Worm (Caenorhabditis elegans) whole organism, mixed stage, embryonic: ENCODE measurements around the gene C48B4.11.

Experiments
- M03D4.4 ChIP-seq: sonication (generic microtip); optimal IDR thresholded peaks from 2 replicates; lab custom pipeline; 2017; ENCODE audit warnings: mild to moderate bottlenecking, missing genetic modification characterization, missing compliant biosample characterization
- bed-3 ChIP-seq: fragments of 200-800 bp; sonication (Bioruptor generic); optimal IDR thresholded peaks from 3 replicates; lab custom pipeline; 2018; ENCODE audit warnings: mild to moderate bottlenecking, missing genetic modification characterization, moderate library complexity, missing compliant biosample characterization
- blmp-1 ChIP-seq: fragments of 150-350 bp; optimal IDR thresholded peaks from 2 replicates; lab custom pipeline; 2014; ENCODE audit warnings: missing biosample characterization, missing genetic modification characterization
- ceh-39 ChIP-seq: fragments of 150-350 bp; optimal IDR thresholded peaks from 2 replicates; lab custom pipeline; 2014; ENCODE audit warnings: missing biosample characterization, missing genetic modification characterization
- ceh-43 ChIP-seq: fragments of 200-800 bp; sonication (Bioruptor generic); optimal IDR thresholded peaks from 2 replicates; lab custom pipeline; 2018; ENCODE audit warnings: mild to moderate bottlenecking, missing genetic modification characterization, moderate library complexity, missing compliant biosample characterization
- ceh-83 ChIP-seq: fragments of 200-800 bp; sonication (Bioruptor generic); optimal IDR thresholded peaks from 2 replicates; lab custom pipeline; 2018; ENCODE audit warnings: mild to moderate bottlenecking, missing genetic modification characterization, missing compliant biosample characterization
- ces-1 ChIP-seq: fragments of 150-350 bp; optimal IDR thresholded peaks from 2 replicates; lab custom pipeline; 2014; ENCODE audit warnings: missing biosample characterization, missing genetic modification reagents, missing genetic modification characterization
- drap-1 ChIP-seq: fragments of 200-800 bp; sonication (Bioruptor generic); optimal IDR thresholded peaks from 3 replicates; lab custom pipeline; 2018; ENCODE audit warnings: mild to moderate bottlenecking, missing genetic modification characterization, missing compliant biosample characterization
- elt-1 ChIP-seq: sonication (generic microtip); optimal IDR thresholded peaks from 2 replicates; lab custom pipeline; 2017; ENCODE audit warnings: missing genetic modification characterization, mild to moderate bottlenecking, missing compliant biosample characterization, antibody characterized with exemption, moderate library complexity, borderline replicate concordance; ENCODE audit not compliant: insufficient read depth
- hlh-1 ChIP-seq: fragments of 150-350 bp; optimal IDR thresholded peaks from 2 replicates; lab custom pipeline; 2014; ENCODE audit warnings: missing biosample characterization, missing genetic modification reagents, missing genetic modification characterization
- lin-13 ChIP-seq: fragments of 150-350 bp; optimal IDR thresholded peaks from 2 replicates; lab custom pipeline; 2014; ENCODE audit warnings: missing biosample characterization, missing genetic modification characterization
- lin-32 ChIP-seq: fragments of 200-800 bp; sonication (Bioruptor generic); optimal IDR thresholded peaks from 2 replicates; lab custom pipeline; 2018; ENCODE audit warnings: mild to moderate bottlenecking, missing genetic modification characterization, missing compliant biosample characterization
- lsy-2 ChIP-seq: fragments of 150-350 bp; optimal IDR thresholded peaks from 2 replicates; lab custom pipeline; 2014; ENCODE audit warnings: missing biosample characterization, missing genetic modification characterization
- mep-1 ChIP-seq: fragments of 150-350 bp; optimal IDR thresholded peaks from 2 replicates; lab custom pipeline; 2017; ENCODE audit warnings: missing biosample characterization, missing genetic modification reagents, missing genetic modification characterization, inconsistent platforms
- mls-2 ChIP-seq: sonication (generic microtip); optimal IDR thresholded peaks from 2 replicates; lab custom pipeline; 2016; ENCODE audit warnings: mild to moderate bottlenecking, missing genetic modification characterization, moderate library complexity, missing compliant biosample characterization
- nhr-2 ChIP-seq: fragments of 150-350 bp; optimal IDR thresholded peaks from 2 replicates; lab custom pipeline; 2014; ENCODE audit warnings: missing biosample characterization, missing genetic modification characterization
- nhr-237 ChIP-seq: fragments of 150-350 bp; optimal IDR thresholded peaks from 2 replicates; lab custom pipeline; 2014; ENCODE audit warnings: missing biosample characterization, missing genetic modification characterization
- nhr-28 ChIP-seq: fragments of 150-350 bp; optimal IDR thresholded peaks from 2 replicates; lab custom pipeline; 2014; ENCODE audit warnings: missing biosample characterization, missing genetic modification characterization
- nhr-76 ChIP-seq: sonication (generic microtip); optimal IDR thresholded peaks from 2 replicates; lab custom pipeline; 2017; ENCODE audit warnings: missing biosample characterization, missing genetic modification characterization
- pha-4 ChIP-seq: fragments of 150-350 bp; optimal IDR thresholded peaks from 2 replicates; lab custom pipeline; 2018; ENCODE audit warnings: missing biosample characterization, missing genetic modification reagents, missing genetic modification characterization
- sem-2 ChIP-seq: fragments of 200-800 bp; sonication (Bioruptor generic); optimal IDR thresholded peaks from 2 replicates; lab custom pipeline; 2018; ENCODE audit warnings: mild to moderate bottlenecking, missing genetic modification characterization, missing compliant biosample characterization
- snpc-4 ChIP-seq: fragments of 150-350 bp; optimal IDR thresholded peaks from 2 replicates; lab custom pipeline; 2014; ENCODE audit warnings: missing biosample characterization, missing genetic modification characterization
- sptf-1 ChIP-seq: sonication (generic microtip); optimal IDR thresholded peaks from 2 replicates; lab custom pipeline; 2017; ENCODE audit warnings: mild to moderate bottlenecking, missing genetic modification characterization, moderate library complexity, missing compliant biosample characterization
- unc-120 ChIP-seq: sonication (generic microtip); optimal IDR thresholded peaks from 2 replicates; lab custom pipeline; 2017; ENCODE audit warnings: missing genetic modification characterization, missing compliant biosample characterization; ENCODE audit not compliant: poor library complexity, severe bottlenecking
- unc-39 ChIP-seq: fragments of 150-350 bp; optimal IDR thresholded peaks from 2 replicates; lab custom pipeline; 2014; ENCODE audit warnings: missing biosample characterization, missing genetic modification characterization
- zip-8 ChIP-seq: fragments of 150-350 bp; optimal IDR thresholded peaks from 2 replicates; lab custom pipeline; 2014; ENCODE audit warnings: missing biosample characterization, missing genetic modification characterization
- ztf-11 ChIP-seq: fragments of 150-350 bp; optimal IDR thresholded peaks from 2 replicates; lab custom pipeline; 2014; ENCODE audit warnings: missing biosample characterization, missing genetic modification characterization

C48B4.11 gene

ce11 chrIII:9585314-9585713, 19.4 kb upstream of the C48B4.11 start:
- TF ChIP-seq unc-120 (tag; lab: Kevin White, UChicago) (no peak), lin-13 (tag; lab: Kevin White, UChicago) (no peak), mls-2 (no peak), ces-1 (GFP tag; lab: Kevin White, UChicago) (peak; percentile 98), pha-4 (tag; lab: Kevin White, UChicago) (no peak)

- TF ChIP-seq ces-1 (GFP tag; lab: Kevin White, UChicago) = peak; percentile 89
- no peak for TF ChIP-seq pha-4 (tag; lab: Kevin White, UChicago)
Measured at ce11 chrIII:9583224-9583623, 17.3 kb upstream of the C48B4.11 start.

- TF ChIP-seq snpc-4 (tag; lab: Kevin White, UChicago) = no peak
- TF ChIP-seq ceh-39 = no peak
- no peak for TF ChIP-seq unc-39
- TF ChIP-seq nhr-28 (tag; lab: Kevin White, UChicago) = no peak
Measured at ce11 chrIII:9582240-9582639, 16.3 kb upstream of the C48B4.11 start, which contains the start of gene C48B4.3. Gene C48B4.3, minus strand, starts transcription at chrIII:9582388.

ce11 chrIII:9580039-9580891, 14.3 kb upstream of the C48B4.11 start, which contains the start of gene ced-7:
Gene ced-7, minus strand, starts transcription at chrIII:9580089.
- peak; percentile 11 for TF ChIP-seq ces-1 (GFP tag; lab: Kevin White, UChicago)
- no peak for TF ChIP-seq ceh-43
- peak; percentile 35 for TF ChIP-seq mep-1 (tag; lab: Kevin White, UChicago)
- TF ChIP-seq, all 35 proteins: peak for 2

ce11 chrIII:9570869-9571268, 5.0 kb upstream of the C48B4.11 start:
- TF ChIP-seq unc-39 (no peak), lsy-2 (tag; lab: Kevin White, UChicago) (no peak), sem-2 (GFP tag; lab: Kevin White, UChicago) (no peak), zip-8 (tag; lab: Kevin White, UChicago) (no peak), lin-13 (tag; lab: Kevin White, UChicago) (no peak), snpc-4 (tag; lab: Kevin White, UChicago) (no peak), bed-3 (GFP tag; lab: Kevin White, UChicago) (no peak), nhr-76 (tag; lab: Kevin White, UChicago) (no peak), ceh-83 (no peak), blmp-1 (tag; lab: Kevin White, UChicago) (no peak), hlh-1 (tag; lab: Kevin White, UChicago) (no peak), ztf-11 (tag; lab: Kevin White, UChicago) (no peak), sptf-1 (tag; lab: Kevin White, UChicago) (no peak), nhr-237 (no peak), elt-1 (tag; lab: Kevin White, UChicago) (no peak), pha-4 (tag; lab: Kevin White, UChicago) (no peak), M03D4.4 (no peak), ceh-43 (no peak), ces-1 (GFP tag; lab: Kevin White, UChicago) (no peak), ceh-39 (no peak)

- TF ChIP-seq elt-1 (tag; lab: Kevin White, UChicago) (no peak), ceh-83 (no peak), mls-2 (no peak), M03D4.4 (no peak), sem-2 (GFP tag; lab: Kevin White, UChicago) (no peak), ztf-11 (tag; lab: Kevin White, UChicago) (no peak), lsy-2 (tag; lab: Kevin White, UChicago) (no peak), lin-32 (GFP tag; lab: Kevin White, UChicago) (no peak)
Measured at ce11 chrIII:9568451-9568850, 2.5 kb upstream of the C48B4.11 start, which contains the start of gene C48B4.13. Gene C48B4.13, plus strand, starts transcription at chrIII:9568751.

- TF ChIP-seq ces-1 (GFP tag; lab: Kevin White, UChicago) = no peak
- TF ChIP-seq ceh-83 = no peak
- TF ChIP-seq ceh-43 = no peak
- no peak for TF ChIP-seq snpc-4 (tag; lab: Kevin White, UChicago)
- no peak for TF ChIP-seq nhr-2 (tag; lab: Kevin White, UChicago)
- TF ChIP-seq hlh-1 (tag; lab: Kevin White, UChicago) = no peak
- TF ChIP-seq drap-1 (GFP tag; lab: Kevin White, UChicago) = no peak
- no peak for TF ChIP-seq nhr-237
Measured at ce11 chrIII:9564410-9564809, 1.5 kb downstream of the C48B4.11 start, which contains the start of gene C48B4.10. Gene C48B4.10, minus strand, starts transcription at chrIII:9564510.
